Worm (Caenorhabditis elegans): ENCODE results near the gene klo-1.

- no peak for TF ChIP-seq ama-1 (optimal IDR thresholded peaks at IDR 0.05)
- TF ChIP-seq scrt-1 (GFP tag; IDR thresholded peaks at IDR 0.05): no peak
- no peak for TF ChIP-seq tbx-11 (GFP tag; IDR thresholded peaks at IDR 0.05)
- no peak for TF ChIP-seq hmbx-1 (tag; optimal IDR thresholded peaks at IDR 0.05)
- no peak for TF ChIP-seq flt-1 (GFP tag; IDR thresholded peaks at IDR 0.05)
- no peak for TF ChIP-seq pes-1 (GFP tag; IDR thresholded peaks at IDR 0.05)
- TF ChIP-seq F13C5.2 (tag; optimal IDR thresholded peaks at IDR 0.05): no peak
- no peak for TF ChIP-seq sea-1 (GFP tag; conservative IDR thresholded peaks at IDR 0.05)
- TF ChIP-seq aly-1 (tag; optimal IDR thresholded peaks at IDR 0.05): no peak
- TF ChIP-seq hnd-1 (tag; optimal IDR thresholded peaks at IDR 0.05): no peak
- no peak for TF ChIP-seq B0310.2 (tag; optimal IDR thresholded peaks at IDR 0.05)
- TF ChIP-seq ceh-13 (GFP tag; optimal IDR thresholded peaks at IDR 0.05): no peak
- no peak for TF ChIP-seq tra-4 (tag; optimal IDR thresholded peaks at IDR 0.05)
- TF ChIP-seq ets-7 (tag; optimal IDR thresholded peaks at IDR 0.05): no peak
Observed at ce11 chrIV:7717916-7718315, 30.1 kb downstream of the klo-1 start, which contains the start of gene F33D4.6.

Data from whole organism, early embryonic.